Worm (Caenorhabditis elegans): ENCODE measurements around the gene F59A1.18.

DNA sequence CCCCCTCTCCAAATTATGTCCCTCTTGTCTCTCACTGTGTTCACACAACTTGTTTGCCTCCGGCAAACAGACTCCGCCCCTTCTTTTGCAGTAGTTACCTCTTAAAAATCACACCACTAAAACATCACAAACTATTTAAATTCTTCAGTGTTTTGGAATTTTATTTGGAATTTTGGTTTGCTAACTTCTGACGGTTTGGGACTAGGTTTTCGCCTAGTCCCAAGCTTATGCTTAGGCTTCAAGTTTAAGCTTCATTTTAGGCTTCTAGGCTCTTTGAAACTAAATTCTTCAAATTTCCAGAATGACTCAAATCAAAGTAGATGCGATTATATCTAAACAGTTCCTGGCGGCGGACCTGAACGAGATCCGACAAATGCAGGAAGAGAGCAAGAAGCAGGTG is 38.0 kb upstream of the F59A1.18 start, which contains the start of gene fat-5:
- TF ChIP-seq W03F9.2 (tag; optimal IDR thresholded peaks at IDR 0.05) (no peak), dao-5 (tag; optimal IDR thresholded peaks at IDR 0.05) (no peak), him-1 (tag; optimal IDR thresholded peaks at IDR 0.05) (no peak)

Data from whole organism, L4/young adult.